Worm (Caenorhabditis elegans): ENCODE results near the gene hmg-5.

The hmg-5 gene

ce11 chrIV:7663006-7663405 lies 17.0 kb upstream of the hmg-5 start:
- TF ChIP-seq pha-4 (tag; optimal IDR thresholded peaks at IDR 0.05) (no peak), nhr-2 (tag; optimal IDR thresholded peaks at IDR 0.05) (no peak), ham-2 (GFP tag; optimal IDR thresholded peaks at IDR 0.05) (no peak), nhr-237 (tag; optimal IDR thresholded peaks at IDR 0.05) (no peak), mab-5 (tag; optimal IDR thresholded peaks at IDR 0.05) (no peak), hlh-1 (tag; optimal IDR thresholded peaks at IDR 0.05) (no peak)

ce11 chrIV:7661569-7661968 lies 15.6 kb upstream of the hmg-5 start:
- TF ChIP-seq hlh-1 (tag; optimal IDR thresholded peaks at IDR 0.05) (no peak), mab-5 (tag; optimal IDR thresholded peaks at IDR 0.05) (no peak), lin-32 (GFP tag; optimal IDR thresholded peaks at IDR 0.05) (no peak), ces-1 (GFP tag; optimal IDR thresholded peaks at IDR 0.05) (peak; percentile 59), blmp-1 (tag; optimal IDR thresholded peaks at IDR 0.05) (no peak)

- TF ChIP-seq unc-62 (GFP tag; optimal IDR thresholded peaks at IDR 0.05): peak; percentile 9
- no peak for TF ChIP-seq snpc-4 (tag; optimal IDR thresholded peaks at IDR 0.05)
These were observed 13.5 kb upstream of the hmg-5 start for ce11 chrIV:7659481-7659880.

ce11 chrIV:7658589-7658988 lies 12.6 kb upstream of the hmg-5 start, which contains the start of gene C08G9.1:
TSS of gene C08G9.1 (plus strand) at chrIV:7658763.
- no peak for TF ChIP-seq nhr-76 (tag; optimal IDR thresholded peaks at IDR 0.05)
- TF ChIP-seq nhr-2 (tag; optimal IDR thresholded peaks at IDR 0.05): no peak
- TF ChIP-seq lin-13 (tag; optimal IDR thresholded peaks at IDR 0.05): no peak
- no peak for TF ChIP-seq ceh-39 (tag; optimal IDR thresholded peaks at IDR 0.05)
- TF ChIP-seq unc-62 (GFP tag; optimal IDR thresholded peaks at IDR 0.05): no peak
- no peak for TF ChIP-seq ztf-11 (tag; optimal IDR thresholded peaks at IDR 0.05)

ce11 chrIV:7654212-7654778 lies 8.3 kb upstream of the hmg-5 start, which contains the start of gene nrde-4:
TSS of gene nrde-4 (minus strand) at chrIV:7654262.
- TF ChIP-seq ceh-39 (tag; optimal IDR thresholded peaks at IDR 0.05): peak; percentile 14
- peak; percentile 4 for TF ChIP-seq bed-3 (GFP tag; optimal IDR thresholded peaks at IDR 0.05)
- TF ChIP-seq ces-1 (GFP tag; optimal IDR thresholded peaks at IDR 0.05): peak; percentile 34
- TF ChIP-seq mab-5 (tag; optimal IDR thresholded peaks at IDR 0.05): no peak
- no peak for TF ChIP-seq sem-2 (GFP tag; optimal IDR thresholded peaks at IDR 0.05)
- no peak for TF ChIP-seq unc-39 (tag; optimal IDR thresholded peaks at IDR 0.05)
- no peak for TF ChIP-seq ztf-11 (tag; optimal IDR thresholded peaks at IDR 0.05)
- no peak for TF ChIP-seq flh-1 (GFP tag; optimal IDR thresholded peaks at IDR 0.05)
- TF ChIP-seq elt-1 (tag; optimal IDR thresholded peaks at IDR 0.05; ENCODE audit: borderline replicate concordance, insufficient read depth): peak; percentile 84
- no peak for TF ChIP-seq unc-120 (tag; optimal IDR thresholded peaks at IDR 0.05; ENCODE audit: poor library complexity, severe bottlenecking)
- TF ChIP-seq nhr-237 (tag; optimal IDR thresholded peaks at IDR 0.05): peak; percentile 86
- peak; percentile 30 for TF ChIP-seq cnd-1 (tag; optimal IDR thresholded peaks at IDR 0.05)
- peak; percentile 80 for TF ChIP-seq lsy-2 (tag; optimal IDR thresholded peaks at IDR 0.05)
- TF ChIP-seq lin-32 (GFP tag; optimal IDR thresholded peaks at IDR 0.05): no peak
- peak; percentile 16 for TF ChIP-seq mls-2 (tag; optimal IDR thresholded peaks at IDR 0.05)
- no peak for TF ChIP-seq snpc-4 (tag; optimal IDR thresholded peaks at IDR 0.05)
- no peak for TF ChIP-seq zip-8 (tag; optimal IDR thresholded peaks at IDR 0.05)
- TF ChIP-seq nhr-76 (tag; optimal IDR thresholded peaks at IDR 0.05): no peak
- no peak for TF ChIP-seq nhr-28 (tag; optimal IDR thresholded peaks at IDR 0.05)
- peak; percentile 68 for TF ChIP-seq sptf-1 (tag; optimal IDR thresholded peaks at IDR 0.05)
- no peak for TF ChIP-seq tbx-8 (GFP tag; optimal IDR thresholded peaks at IDR 0.05)
- no peak for TF ChIP-seq ceh-83 (GFP tag; optimal IDR thresholded peaks at IDR 0.05)
- TF ChIP-seq hlh-1 (tag; optimal IDR thresholded peaks at IDR 0.05): no peak
- no peak for TF ChIP-seq pha-4 (tag; optimal IDR thresholded peaks at IDR 0.05)
- TF ChIP-seq nhr-2 (tag; optimal IDR thresholded peaks at IDR 0.05): no peak
- no peak for TF ChIP-seq drap-1 (GFP tag; optimal IDR thresholded peaks at IDR 0.05)
- TF ChIP-seq M03D4.4 (tag; optimal IDR thresholded peaks at IDR 0.05): no peak
- no peak for TF ChIP-seq nhr-12 (tag; optimal IDR thresholded peaks at IDR 0.05)
- peak; percentile 97 for TF ChIP-seq blmp-1 (tag; optimal IDR thresholded peaks at IDR 0.05)
- TF ChIP-seq ceh-43 (GFP tag; optimal IDR thresholded peaks at IDR 0.05): no peak
- no peak for TF ChIP-seq elt-3 (tag; optimal IDR thresholded peaks at IDR 0.05)
- TF ChIP-seq lin-13 (tag; optimal IDR thresholded peaks at IDR 0.05): no peak
- peak; percentile 75 for TF ChIP-seq ham-2 (GFP tag; optimal IDR thresholded peaks at IDR 0.05)
- TF ChIP-seq unc-62 (GFP tag; optimal IDR thresholded peaks at IDR 0.05): no peak
- peak; percentile 86 for TF ChIP-seq mep-1 (tag; optimal IDR thresholded peaks at IDR 0.05)

Measured in whole organism, mixed stage, embryonic.